Fruit fly (Drosophila melanogaster) whole organism, embryonic: ENCODE data around the gene CG17168.

Experiments
- CG11085 ChIP-seq: fragments of 200-800 bp; sonication (Bioruptor generic); IDR thresholded peaks from 2 replicates; pipeline ENCODE4 v1.3.6; 2022; ENCODE audit warnings: missing biosample characterization, missing genetic modification characterization
- CG11504 ChIP-seq: fragments of 200-800 bp; sonication (Bioruptor generic); optimal IDR thresholded peaks from 3 replicates; lab custom pipeline; 2019; ENCODE audit warnings: missing biosample characterization, mild to moderate bottlenecking, missing genetic modification characterization, moderate library complexity
- CG17829 ChIP-seq: fragments of 200-800 bp; optimal IDR thresholded peaks from 2 replicates; lab custom pipeline; 2019; ENCODE audit warnings: missing biosample characterization, mild to moderate bottlenecking, missing genetic modification characterization, moderate library complexity
- CG30020 ChIP-seq: fragments of 200-800 bp; optimal IDR thresholded peaks from 2 replicates; lab custom pipeline; 2019; ENCODE audit warnings: missing biosample characterization, mild to moderate bottlenecking, missing genetic modification characterization, moderate library complexity
- CG9817 ChIP-seq: fragments of 200-800 bp; sonication (Bioruptor generic); optimal IDR thresholded peaks from 2 replicates; lab custom pipeline; 2018; ENCODE audit warnings: missing biosample characterization, mild to moderate bottlenecking, missing genetic modification characterization, moderate library complexity
- Drgx ChIP-seq: fragments of 200-800 bp; sonication (Bioruptor generic); IDR thresholded peaks from 2 replicates; pipeline ENCODE4 v1.3.6; 2022; ENCODE audit warnings: missing biosample characterization, missing genetic modification characterization
- ap ChIP-seq: fragments of 200-800 bp; sonication (Bioruptor generic); IDR thresholded peaks from 2 replicates; pipeline ENCODE4 v1.3.6; 2022; ENCODE audit warnings: missing biosample characterization, missing genetic modification characterization
- ara ChIP-seq: fragments of 200-800 bp; sonication (Bioruptor generic); IDR thresholded peaks from 2 replicates; pipeline ENCODE4 v1.3.6; 2022; ENCODE audit warnings: missing biosample characterization, missing genetic modification characterization
- disco-r ChIP-seq: fragments of 200-800 bp; sonication (Bioruptor generic); optimal IDR thresholded peaks from 2 replicates; lab custom pipeline; 2016; ENCODE audit warnings: missing biosample characterization, missing genetic modification characterization
- fru ChIP-seq: fragments of >200 bp; optimal IDR thresholded peaks from 2 replicates; lab custom pipeline; 2017
- gce ChIP-seq: fragments of 200-800 bp; sonication (Bioruptor generic); IDR thresholded peaks from 3 replicates; pipeline ENCODE4 v1.3.6; 2022; ENCODE audit warnings: missing biosample characterization, missing genetic modification characterization
- kay ChIP-seq: fragments of 200-800 bp; sonication (Bioruptor generic); optimal IDR thresholded peaks from 2 replicates; lab custom pipeline; 2016; ENCODE audit warnings: missing biosample characterization, missing genetic modification characterization
- usp ChIP-seq: fragments of >200 bp; optimal IDR thresholded peaks from 2 replicates; lab custom pipeline; 2017; ENCODE audit warnings: missing biosample characterization, missing genetic modification characterization
- vnd ChIP-seq: fragments of 200-800 bp; sonication (Bioruptor generic); IDR thresholded peaks from 3 replicates; pipeline ENCODE4 v1.3.6; 2022; ENCODE audit warnings: missing biosample characterization, missing genetic modification characterization; ENCODE audit not compliant: partially characterized antibody

DNA sequence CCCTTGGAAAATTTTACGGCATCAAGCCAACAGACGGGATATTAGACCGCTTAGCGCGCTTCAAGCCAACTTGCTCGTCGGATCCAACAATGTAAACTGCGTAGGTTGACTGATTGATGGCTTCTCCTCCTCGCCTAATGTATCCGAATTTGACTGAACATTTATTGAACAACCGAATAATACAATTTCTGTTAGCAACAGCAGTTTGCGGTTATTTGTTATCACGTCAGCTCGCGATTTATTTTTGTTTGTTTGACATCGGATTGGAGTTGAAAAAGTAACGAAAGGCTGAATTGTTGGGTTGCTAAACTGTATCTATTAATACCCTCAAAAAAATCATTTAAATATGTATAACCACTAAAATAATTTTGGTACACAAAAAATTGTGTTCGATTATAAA, 10.0 kb downstream of the CG17168 start, which contains the start of gene CG17159:
- TF ChIP-seq ap (GFP tag; lab: Robert Waterston, UW) (no peak), CG9817 (no peak), ara (GFP tag; lab: Robert Waterston, UW) (no peak), kay (GFP tag; lab: Kevin White, UChicago) (no peak), CG11504 (tag; lab: Kevin White, UChicago) (no peak), CG30020 (tag; lab: Kevin White, UChicago) (no peak), CG11085 (no peak), CG17829 (tag; lab: Kevin White, UChicago) (no peak), fru (lab: Kevin White, UChicago) (no peak), Drgx (no peak), vnd (GFP tag; lab: Robert Waterston, UW) (no peak), usp (GFP tag; lab: Kevin White, UChicago) (no peak), gce (GFP tag; lab: Robert Waterston, UW) (no peak), disco-r (no peak)
